Fruit fly (Drosophila melanogaster) whole organism, embryonic: ENCODE data around the gene Sec22.
A peak's percentile ranks its signal among the peaks of the same experiment; 100 is the strongest.

Source experiments
- Adf1 ChIP-seq: fragments of 200-800 bp; sonication (Bioruptor generic); IDR thresholded peaks from 2 replicates; pipeline ENCODE4 v1.3.6; 2022; ENCODE audit warnings: missing biosample characterization, missing genetic modification characterization
- Atf6 ChIP-seq: fragments of 200-800 bp; sonication (Bioruptor generic); IDR thresholded peaks from 2 replicates; pipeline ENCODE4 v1.3.6; 2022; ENCODE audit warnings: missing biosample characterization, missing genetic modification characterization
- Bgb ChIP-seq: fragments of 200-800 bp; sonication (Bioruptor generic); IDR thresholded peaks from 2 replicates; pipeline ENCODE4 v1.3.6; 2022; ENCODE audit warnings: missing biosample characterization, missing genetic modification characterization; ENCODE audit not compliant: partially characterized antibody
- Blimp-1 ChIP-seq: fragments of 200-800 bp; sonication (Bioruptor generic); optimal IDR thresholded peaks from 3 replicates; lab custom pipeline; 2018; ENCODE audit warnings: missing biosample characterization, missing genetic modification characterization, mild to moderate bottlenecking, moderate library complexity, missing genetic modification reagents
- CG10321 ChIP-seq: fragments of 200-800 bp; sonication (Bioruptor generic); IDR thresholded peaks from 2 replicates; pipeline ENCODE4 v1.3.6; 2022; ENCODE audit warnings: missing biosample characterization, missing genetic modification characterization
- CG10565 ChIP-seq: fragments of 200-800 bp; sonication (Bioruptor generic); optimal IDR thresholded peaks from 3 replicates; lab custom pipeline; 2016; ENCODE audit warnings: missing biosample characterization, mild to moderate bottlenecking, missing genetic modification characterization
- CG10654 ChIP-seq: fragments of 200-800 bp; sonication (Bioruptor generic); optimal IDR thresholded peaks from 2 replicates; lab custom pipeline; 2016; ENCODE audit warnings: missing biosample characterization, missing genetic modification characterization
- CG11398 ChIP-seq: fragments of 200-800 bp; sonication (Bioruptor generic); optimal IDR thresholded peaks from 2 replicates; lab custom pipeline; 2016; ENCODE audit warnings: missing biosample characterization, missing genetic modification characterization
- CG11696 ChIP-seq: fragments of 200-800 bp; sonication (Bioruptor generic); IDR thresholded peaks from 2 replicates; pipeline ENCODE4 v1.3.6; 2022; ENCODE audit warnings: missing biosample characterization, missing genetic modification characterization
- CG14710 ChIP-seq: fragments of 200-800 bp; sonication (Bioruptor generic); optimal IDR thresholded peaks from 3 replicates; lab custom pipeline; 2019; ENCODE audit warnings: missing biosample characterization, mild to moderate bottlenecking, missing genetic modification characterization, moderate library complexity
- CG15011 ChIP-seq: fragments of 200-800 bp; sonication (Bioruptor generic); optimal IDR thresholded peaks from 3 replicates; lab custom pipeline; 2018; ENCODE audit warnings: missing biosample characterization, mild to moderate bottlenecking, missing genetic modification characterization
- CG15269 ChIP-seq: fragments of 200-800 bp; sonication (Bioruptor generic); optimal IDR thresholded peaks from 2 replicates; lab custom pipeline; 2018; ENCODE audit warnings: missing biosample characterization, mild to moderate bottlenecking, missing genetic modification characterization, moderate library complexity
- CG1647 ChIP-seq: fragments of 200-800 bp; sonication (Bioruptor generic); optimal IDR thresholded peaks from 3 replicates; lab custom pipeline; 2016; ENCODE audit warnings: missing biosample characterization, missing genetic modification characterization
- CG16815 ChIP-seq: fragments of 200-800 bp; sonication (Bioruptor generic); optimal IDR thresholded peaks from 3 replicates; lab custom pipeline; 2017; ENCODE audit warnings: missing biosample characterization, mild to moderate bottlenecking, missing genetic modification characterization
- CG17361 ChIP-seq: fragments of 200-800 bp; sonication (Bioruptor generic); IDR thresholded peaks from 3 replicates; pipeline ENCODE4 v1.3.6; 2022; ENCODE audit warnings: missing biosample characterization, missing genetic modification characterization
- CG18011 ChIP-seq: fragments of 200-800 bp; sonication (Bioruptor generic); optimal IDR thresholded peaks from 2 replicates; lab custom pipeline; 2017; ENCODE audit warnings: missing biosample characterization, missing genetic modification characterization, mild to moderate bottlenecking, moderate library complexity, missing genotype
- CG2889 ChIP-seq: fragments of 200-800 bp; sonication (Bioruptor generic); IDR thresholded peaks from 3 replicates; pipeline ENCODE4 v1.3.6; 2022; ENCODE audit warnings: missing biosample characterization, missing genetic modification characterization
- CG3163 ChIP-seq: fragments of 200-800 bp; sonication (Bioruptor generic); optimal IDR thresholded peaks from 3 replicates; lab custom pipeline; 2016; ENCODE audit warnings: missing biosample characterization, missing genetic modification characterization
- CG7928 ChIP-seq: fragments of 200-800 bp; sonication (Bioruptor generic); optimal IDR thresholded peaks from 2 replicates; lab custom pipeline; 2017; ENCODE audit warnings: missing biosample characterization, mild to moderate bottlenecking, missing genetic modification characterization
- Dad ChIP-seq: fragments of 200-800 bp; sonication (Bioruptor generic); optimal IDR thresholded peaks from 3 replicates; lab custom pipeline; 2016; ENCODE audit warnings: missing biosample characterization, missing genetic modification characterization
- Drgx ChIP-seq: fragments of 200-800 bp; sonication (Bioruptor generic); IDR thresholded peaks from 2 replicates; pipeline ENCODE4 v1.3.6; 2022; ENCODE audit warnings: missing biosample characterization, missing genetic modification characterization
- H2.0 ChIP-seq: fragments of 200-800 bp; sonication (Bioruptor generic); IDR thresholded peaks from 2 replicates; pipeline ENCODE4 v1.3.6; 2022; ENCODE audit warnings: missing biosample characterization, missing genetic modification characterization
- Jarid2 ChIP-seq: fragments of 200-800 bp; sonication (Bioruptor generic); optimal IDR thresholded peaks from 3 replicates; lab custom pipeline; 2017; ENCODE audit warnings: mild to moderate bottlenecking, missing biosample characterization, missing genetic modification reagents, missing genetic modification characterization
- Lhr ChIP-seq: fragments of 200-800 bp; sonication (Bioruptor generic); optimal IDR thresholded peaks from 3 replicates; lab custom pipeline; 2017; ENCODE audit warnings: mild to moderate bottlenecking, missing biosample characterization, missing genetic modification reagents, missing genetic modification characterization
- Lim3 ChIP-seq: fragments of 200-800 bp; sonication (Bioruptor generic); IDR thresholded peaks from 2 replicates; pipeline ENCODE4 v1.3.6; 2022; ENCODE audit warnings: missing biosample characterization, missing genetic modification characterization
- MTF-1 ChIP-seq: fragments of 200-800 bp; sonication (Bioruptor generic); optimal IDR thresholded peaks from 2 replicates; lab custom pipeline; 2018; ENCODE audit warnings: missing biosample characterization, mild to moderate bottlenecking, missing genetic modification characterization, borderline replicate concordance
- Mad ChIP-seq: fragments of 200-800 bp; sonication (Bioruptor generic); optimal IDR thresholded peaks from 2 replicates; lab custom pipeline; 2016; ENCODE audit warnings: missing biosample characterization, missing genetic modification characterization
- NFAT ChIP-seq: fragments of 200-800 bp; sonication (Bioruptor generic); IDR thresholded peaks from 2 replicates; pipeline ENCODE4 v1.3.6; 2022; ENCODE audit warnings: missing biosample characterization, missing genetic modification characterization
- Optix ChIP-seq: fragments of 200-800 bp; sonication (Bioruptor generic); IDR thresholded peaks from 3 replicates; pipeline ENCODE4 v1.3.6; 2022; ENCODE audit warnings: missing biosample characterization, missing genetic modification characterization
- Pdp1 ChIP-seq, 2 experiments: fragments of 200-800 bp; sonication (Bioruptor generic); optimal IDR thresholded peaks; 3 replicates each; lab custom pipeline; 2016; ENCODE audit warnings: missing biosample characterization in 2 of 2, missing genetic modification characterization in 2 of 2, mild to moderate bottlenecking in 1 of 2, moderate library complexity in 1 of 2
- crol ChIP-seq: fragments of 200-800 bp; sonication (Bioruptor generic); IDR thresholded peaks from 2 replicates; pipeline ENCODE4 v1.3.6; 2022; ENCODE audit warnings: missing biosample characterization, missing genetic modification characterization
- disco-r ChIP-seq: fragments of 200-800 bp; sonication (Bioruptor generic); optimal IDR thresholded peaks from 2 replicates; lab custom pipeline; 2016; ENCODE audit warnings: missing biosample characterization, missing genetic modification characterization
- esg ChIP-seq: fragments of 200-800 bp; sonication (Bioruptor generic); conservative IDR thresholded peaks from 2 replicates; pipeline ENCODE4 v1.3.6; 2022; ENCODE audit warnings: missing biosample characterization, missing genetic modification characterization
- fd102C ChIP-seq: fragments of 200-800 bp; sonication (Bioruptor generic); optimal IDR thresholded peaks from 2 replicates; lab custom pipeline; 2018; ENCODE audit warnings: missing biosample characterization, mild to moderate bottlenecking, missing genetic modification characterization, moderate library complexity
- gfzf ChIP-seq: fragments of 200-800 bp; sonication (Bioruptor generic); optimal IDR thresholded peaks from 2 replicates; lab custom pipeline; 2016; ENCODE audit warnings: missing biosample characterization, mild to moderate bottlenecking, missing genetic modification characterization, moderate library complexity
- grn ChIP-seq: fragments of 200-800 bp; sonication (Bioruptor generic); optimal IDR thresholded peaks from 3 replicates; lab custom pipeline; 2017; ENCODE audit warnings: missing biosample characterization, missing genetic modification characterization
- gsb ChIP-seq: fragments of 200-800 bp; sonication (Bioruptor generic); IDR thresholded peaks from 2 replicates; pipeline ENCODE4 v1.3.6; 2022; ENCODE audit warnings: missing biosample characterization, missing genetic modification characterization
- hth ChIP-seq: fragments of >200 bp; optimal IDR thresholded peaks from 2 replicates; lab custom pipeline; 2017; ENCODE audit warnings: inconsistent platforms
- lab ChIP-seq: fragments of 200-800 bp; sonication (Bioruptor generic); optimal IDR thresholded peaks from 3 replicates; lab custom pipeline; 2017; ENCODE audit warnings: missing biosample characterization, missing genetic modification characterization, mild to moderate bottlenecking, moderate library complexity, missing genetic modification reagents
- lmd ChIP-seq: fragments of 200-800 bp; sonication (Bioruptor generic); IDR thresholded peaks from 2 replicates; pipeline ENCODE4 v1.3.6; 2022; ENCODE audit warnings: missing biosample characterization, missing genetic modification characterization
- pum ChIP-seq: fragments of 200-800 bp; sonication (Bioruptor generic); optimal IDR thresholded peaks from 2 replicates; lab custom pipeline; 2016; ENCODE audit warnings: missing biosample characterization, missing genetic modification characterization
- repo ChIP-seq: fragments of 200-800 bp; sonication (Bioruptor generic); optimal IDR thresholded peaks from 2 replicates; lab custom pipeline; 2016; ENCODE audit warnings: missing biosample characterization, missing genetic modification characterization
- sim ChIP-seq: fragments of 200-800 bp; sonication (Bioruptor generic); IDR thresholded peaks from 2 replicates; pipeline ENCODE4 v1.3.6; 2022; ENCODE audit warnings: missing biosample characterization, missing genetic modification characterization
- sna ChIP-seq: fragments of 200-800 bp; sonication (Bioruptor generic); IDR thresholded peaks from 2 replicates; pipeline ENCODE4 v1.3.6; 2022; ENCODE audit warnings: missing biosample characterization, missing genetic modification characterization; ENCODE audit not compliant: partially characterized antibody
- sob ChIP-seq: fragments of 200-800 bp; sonication (Bioruptor generic); IDR thresholded peaks from 2 replicates; pipeline ENCODE4 v1.3.6; 2022; ENCODE audit warnings: missing biosample characterization, missing genetic modification characterization
- sr ChIP-seq: fragments of 200-800 bp; sonication (Bioruptor generic); IDR thresholded peaks from 3 replicates; pipeline ENCODE4 v1.3.6; 2022; ENCODE audit warnings: missing biosample characterization, missing genetic modification characterization
- tin ChIP-seq: fragments of 200-800 bp; sonication (Bioruptor generic); optimal IDR thresholded peaks from 3 replicates; lab custom pipeline; 2016; ENCODE audit warnings: missing biosample characterization, missing genetic modification characterization
- toy ChIP-seq: fragments of 200-800 bp; sonication (Bioruptor generic); IDR thresholded peaks from 2 replicates; pipeline ENCODE4 v1.3.6; 2022; ENCODE audit warnings: missing biosample characterization, missing genetic modification characterization
- ttk ChIP-seq: fragments of 200-800 bp; sonication (Bioruptor generic); IDR thresholded peaks from 2 replicates; pipeline ENCODE4 v2.1.2; 2022; ENCODE audit warnings: missing biosample characterization, missing genetic modification characterization
- twi ChIP-seq: fragments of 200-800 bp; optimal IDR thresholded peaks from 2 replicates; lab custom pipeline; 2019; ENCODE audit warnings: missing biosample characterization, mild to moderate bottlenecking, missing genetic modification characterization, moderate library complexity
- unc-4 ChIP-seq: fragments of 200-800 bp; sonication (Bioruptor generic); IDR thresholded peaks from 2 replicates; pipeline ENCODE4 v1.3.6; 2022; ENCODE audit warnings: missing biosample characterization, missing genetic modification characterization; ENCODE audit not compliant: partially characterized antibody

Gene Sec22

DNA sequence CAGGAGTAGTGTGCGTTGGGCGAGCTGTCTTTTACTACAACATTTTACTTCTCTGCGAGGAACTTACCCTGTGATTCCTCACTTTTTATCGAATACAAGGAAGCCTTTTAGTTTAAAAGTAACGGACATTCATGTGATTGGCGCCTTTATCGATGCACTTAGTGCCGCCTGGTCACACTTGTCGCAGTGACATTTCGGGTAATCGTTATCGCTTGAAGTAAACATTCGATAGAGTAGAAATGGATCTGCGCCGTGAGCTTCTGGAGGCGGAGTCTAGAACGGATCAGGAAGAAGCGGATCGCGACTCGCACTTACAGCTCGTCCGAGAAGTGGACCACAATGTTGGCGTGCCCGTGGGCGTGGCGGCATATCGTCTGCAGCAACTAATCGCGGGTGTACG is 13.0 kb upstream of the Sec22 start, which contains the start of gene CG16989 (continued):
- TF ChIP-seq CG11696 (GFP tag; lab: Robert Waterston, UW) (no peak), Drgx (no peak), CG1647 (GFP tag; lab: Kevin White, UChicago) (no peak), CG16815 (GFP tag; lab: Kevin White, UChicago) (no peak), CG10321 (GFP tag; lab: Robert Waterston, UW) (no peak), Pdp1 (GFP tag; optimal IDR thresholded peaks at IDR 0.05; lab: Kevin White, UChicago) (no peak), Bgb (GFP tag; lab: Robert Waterston, UW) (peak; percentile 57), Atf6 (no peak), esg (GFP tag; lab: Robert Waterston, UW) (no peak), unc-4 (GFP tag; lab: Robert Waterston, UW) (peak; percentile 51), twi (tag; lab: Kevin White, UChicago) (no peak), CG14710 (tag; lab: Kevin White, UChicago) (peak; percentile 31), Blimp-1 (no peak), ttk (GFP tag; lab: Robert Waterston, UW) (no peak), CG10565 (GFP tag; lab: Kevin White, UChicago) (no peak), CG10654 (GFP tag; lab: Kevin White, UChicago) (no peak), Lim3 (GFP tag; lab: Robert Waterston, UW) (no peak), tin (GFP tag; lab: Kevin White, UChicago) (no peak), Adf1 (GFP tag; lab: Robert Waterston, UW) (no peak), repo (GFP tag; lab: Kevin White, UChicago) (no peak), gfzf (GFP tag; lab: Kevin White, UChicago) (peak; percentile 65), hth (lab: Kevin White, UChicago) (no peak), sna (GFP tag; lab: Robert Waterston, UW) (peak; percentile 38; the same call in 1 of the 2 replicates), Dad (GFP tag; lab: Kevin White, UChicago) (no peak), Jarid2 (GFP tag; lab: Kevin White, UChicago) (no peak), sob (GFP tag; lab: Robert Waterston, UW) (no peak), sim (GFP tag; lab: Robert Waterston, UW) (no peak), CG15011 (GFP tag; lab: Kevin White, UChicago) (no peak)

DNA sequence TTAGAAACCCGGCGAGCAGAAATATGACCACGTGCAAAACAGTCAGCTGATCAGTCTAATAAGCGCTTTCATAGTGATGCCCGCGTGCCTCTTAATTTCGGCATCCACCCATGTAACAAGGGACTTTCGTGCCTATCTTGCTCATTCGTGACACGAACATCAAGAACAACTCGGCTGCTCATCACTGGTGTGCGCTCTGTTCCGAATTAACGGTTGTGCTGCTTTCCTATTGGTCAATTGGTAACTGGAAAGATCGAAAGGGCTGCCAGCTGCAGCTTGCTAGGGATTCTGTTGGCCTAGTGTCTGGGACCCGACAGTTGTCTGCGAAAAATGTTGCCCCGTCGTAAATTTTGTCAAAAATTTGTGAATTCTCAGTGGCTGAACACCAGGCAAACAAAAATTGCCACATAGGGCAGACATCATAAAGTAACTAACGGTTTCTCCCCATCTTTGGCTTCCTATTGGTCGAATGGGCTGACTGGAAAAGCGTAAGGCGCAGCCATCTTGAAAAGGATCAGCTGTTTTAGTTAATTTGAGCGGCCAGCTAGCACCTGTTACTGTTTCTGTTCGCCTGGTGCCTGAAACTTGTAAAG is 9.4 kb upstream of the Sec22 start:
- TF ChIP-seq CG7928: no peak
- TF ChIP-seq NFAT (GFP tag; lab: Robert Waterston, UW): peak; percentile 8; the same call in 1 of the 2 replicates
- no peak for TF ChIP-seq MTF-1
- TF ChIP-seq crol: no peak
- TF ChIP-seq Jarid2 (GFP tag; lab: Kevin White, UChicago): no peak
- TF ChIP-seq pum: no peak
- no peak for TF ChIP-seq CG11398 (GFP tag; lab: Kevin White, UChicago)
- no peak for TF ChIP-seq Optix (GFP tag; lab: Robert Waterston, UW)
- no peak for TF ChIP-seq CG2889
- TF ChIP-seq CG3163 (GFP tag; lab: Kevin White, UChicago): no peak
- TF ChIP-seq CG17361 (GFP tag; lab: Robert Waterston, UW): no peak
- no peak for TF ChIP-seq gfzf (GFP tag; lab: Kevin White, UChicago)
- TF ChIP-seq CG18011 (GFP tag; lab: Kevin White, UChicago): no peak
- no peak for TF ChIP-seq lab (GFP tag; lab: Kevin White, UChicago)
- no peak for TF ChIP-seq fd102C (GFP tag; lab: Kevin White, UChicago)
- no peak for TF ChIP-seq CG15269 (tag; lab: Kevin White, UChicago)
- TF ChIP-seq H2.0 (GFP tag; lab: Robert Waterston, UW): no peak
- TF ChIP-seq Mad (GFP tag; lab: Kevin White, UChicago): peak; percentile 25
- TF ChIP-seq Lhr (GFP tag; lab: Kevin White, UChicago): peak; percentile 100
- no peak for TF ChIP-seq ttk (GFP tag; lab: Robert Waterston, UW)
- TF ChIP-seq gsb: no peak
- no peak for TF ChIP-seq grn (GFP tag; lab: Kevin White, UChicago)
- TF ChIP-seq disco-r (GFP tag; lab: Kevin White, UChicago): no peak
- TF ChIP-seq toy (GFP tag; lab: Robert Waterston, UW): no peak
- no peak for TF ChIP-seq lmd (GFP tag; lab: Robert Waterston, UW)
- TF ChIP-seq sr: no peak
